Fruit fly (Drosophila melanogaster): ENCODE results near the gene CG5418.

Gene CG5418

dm6 chr2L:12468813-12469212 is 15.8 kb upstream of the CG5418 start:
- TF ChIP-seq CG14014 (GFP tag; IDR thresholded peaks at IDR 0.05) = 0 out of 2 replicates have a peak, but pooled peaks have one; percentile 4
- TF ChIP-seq CG15269 (tag; optimal IDR thresholded peaks at IDR 0.05) = no peak
- 0 out of 2 replicates have a peak, but pooled peaks have one; percentile 8 for TF ChIP-seq Atf6 (GFP tag; IDR thresholded peaks at IDR 0.05)
- TF ChIP-seq crp (GFP tag; optimal IDR thresholded peaks at IDR 0.05) = no peak
- peak; percentile 68 for TF ChIP-seq sens (GFP tag)
- TF ChIP-seq sim (GFP tag; IDR thresholded peaks at IDR 0.05) = no peak
- TF ChIP-seq zen (tag; optimal IDR thresholded peaks at IDR 0.05) = no peak
- TF ChIP-seq CG18599 (GFP tag; optimal IDR thresholded peaks at IDR 0.05) = peak; percentile 49
- TF ChIP-seq CG34224 (GFP tag; IDR thresholded peaks at IDR 0.05; ENCODE audit: partially characterized antibody) = no peak
- TF ChIP-seq Fer1 (GFP tag; optimal IDR thresholded peaks at IDR 0.05) = peak; percentile 10
- TF ChIP-seq unpg (GFP tag; optimal IDR thresholded peaks at IDR 0.05) = no peak
- TF ChIP-seq CG7556 (GFP tag; optimal IDR thresholded peaks at IDR 0.05) = no peak
- TF ChIP-seq D19B (GFP tag; optimal IDR thresholded peaks at IDR 0.05) = peak; percentile 9
- no peak for TF ChIP-seq Side (GFP tag; optimal IDR thresholded peaks at IDR 0.05)
- peak; percentile 6 for TF ChIP-seq maf-S (GFP tag; optimal IDR thresholded peaks at IDR 0.05)
- no peak for TF ChIP-seq CG11398 (GFP tag; optimal IDR thresholded peaks at IDR 0.05)
- TF ChIP-seq Ada2b (GFP tag; IDR thresholded peaks at IDR 0.05) = no peak
- TF ChIP-seq cwo (GFP tag; optimal IDR thresholded peaks at IDR 0.05) = no peak
- no peak for TF ChIP-seq wek (GFP tag; optimal IDR thresholded peaks at IDR 0.05)
- no peak for TF ChIP-seq Doc3 (GFP tag; IDR thresholded peaks at IDR 0.05; ENCODE audit: partially characterized antibody)
- no peak for TF ChIP-seq Sry-β (GFP tag; optimal IDR thresholded peaks at IDR 0.05)
- no peak for TF ChIP-seq chinmo (GFP tag; IDR thresholded peaks at IDR 0.05; ENCODE audit: partially characterized antibody)
- TF ChIP-seq tup (GFP tag; optimal IDR thresholded peaks at IDR 0.05) = no peak
- TF ChIP-seq CG3407 (GFP tag; optimal IDR thresholded peaks at IDR 0.05) = no peak
- no peak for TF ChIP-seq dm (GFP tag; optimal IDR thresholded peaks at IDR 0.05)
- no peak for TF ChIP-seq wor (GFP tag; IDR thresholded peaks at IDR 0.05)
- TF ChIP-seq Bdp1 (GFP tag; optimal IDR thresholded peaks at IDR 0.05) = no peak
- TF ChIP-seq CG12071 (GFP tag; optimal IDR thresholded peaks at IDR 0.05) = no peak
- peak; percentile 55; the same call in 1 of the 3 replicates for TF ChIP-seq so (GFP tag; IDR thresholded peaks at IDR 0.05)
- no peak for TF ChIP-seq danr (GFP tag; IDR thresholded peaks at IDR 0.05)
- TF ChIP-seq az2 (GFP tag; optimal IDR thresholded peaks at IDR 0.05) = no peak
- no peak for TF ChIP-seq ap (GFP tag; IDR thresholded peaks at IDR 0.05)
- TF ChIP-seq lilli (GFP tag; optimal IDR thresholded peaks at IDR 0.05) = no peak
- TF ChIP-seq sd (tag; optimal IDR thresholded peaks at IDR 0.05) = peak; percentile 64
- no peak for TF ChIP-seq trh (GFP tag; optimal IDR thresholded peaks at IDR 0.05)
- no peak for TF ChIP-seq CG9215 (GFP tag; IDR thresholded peaks at IDR 0.05)
- no peak for TF ChIP-seq pan (optimal IDR thresholded peaks at IDR 0.05)
- peak in 1 of 2 experiments; percentile 13 for TF ChIP-seq pan (GFP tag; optimal IDR thresholded peaks at IDR 0.05 in 1 of 2, IDR thresholded peaks at IDR 0.05 in 1 of 2)
- no peak for TF ChIP-seq Tbp (GFP tag; optimal IDR thresholded peaks at IDR 0.05)
- no peak for TF ChIP-seq z (GFP tag; IDR thresholded peaks at IDR 0.05)
- TF ChIP-seq CG18764 (GFP tag; optimal IDR thresholded peaks at IDR 0.05) = no peak
- TF ChIP-seq CG12744 (GFP tag; optimal IDR thresholded peaks at IDR 0.05) = no peak
- TF ChIP-seq CG4617 (GFP tag; optimal IDR thresholded peaks at IDR 0.05; ENCODE audit: borderline replicate concordance) = no peak
- no peak for TF ChIP-seq Stat92E (GFP tag; optimal IDR thresholded peaks at IDR 0.05)
- no peak for TF ChIP-seq CG17912 (GFP tag; optimal IDR thresholded peaks at IDR 0.05)
- no peak for TF ChIP-seq bab2 (GFP tag; optimal IDR thresholded peaks at IDR 0.05)
- peak in 1 of 2 experiments; percentile 38 for TF ChIP-seq Eip74EF (GFP tag; optimal IDR thresholded peaks at IDR 0.05)
- TF ChIP-seq ranshi (GFP tag; IDR thresholded peaks at IDR 0.05) = no peak
- TF ChIP-seq chif (GFP tag; optimal IDR thresholded peaks at IDR 0.05) = no peak
- TF ChIP-seq croc (GFP tag; conservative IDR thresholded peaks at IDR 0.05) = no peak
